Fruit fly (Drosophila melanogaster): ENCODE results near the gene Fbp1.

DNA sequence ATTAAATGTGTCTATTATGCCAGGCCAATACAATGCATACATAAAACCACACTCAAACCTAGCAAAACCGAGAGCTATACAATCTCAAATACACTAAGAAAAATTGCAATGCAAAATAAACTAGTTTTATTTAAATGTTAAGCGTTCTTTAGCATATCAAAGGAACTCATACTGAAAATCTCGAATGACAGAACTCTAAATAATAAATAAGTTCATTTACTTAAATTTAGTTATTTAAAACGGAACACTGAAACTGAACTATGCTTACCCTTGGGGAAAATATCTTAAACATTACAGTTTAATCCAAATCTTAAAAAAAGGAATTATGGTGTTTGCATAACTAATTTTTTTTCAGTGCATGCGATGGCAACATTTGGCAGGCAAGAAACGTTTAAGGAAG, 11.6 kb downstream of the Fbp1 start:
- TF ChIP-seq usp (GFP tag; optimal IDR thresholded peaks at IDR 0.05) (no peak), psq (optimal IDR thresholded peaks at IDR 0.05) (no peak), CG8478 (optimal IDR thresholded peaks at IDR 0.05) (no peak), Dll (optimal IDR thresholded peaks at IDR 0.05) (no peak), pan (optimal IDR thresholded peaks at IDR 0.05) (no peak), EcR (GFP tag; optimal IDR thresholded peaks at IDR 0.05) (no peak)

Measured in whole organism.